Fruit fly (Drosophila melanogaster): ENCODE data around the gene D19B.

The D19B gene

DNA sequence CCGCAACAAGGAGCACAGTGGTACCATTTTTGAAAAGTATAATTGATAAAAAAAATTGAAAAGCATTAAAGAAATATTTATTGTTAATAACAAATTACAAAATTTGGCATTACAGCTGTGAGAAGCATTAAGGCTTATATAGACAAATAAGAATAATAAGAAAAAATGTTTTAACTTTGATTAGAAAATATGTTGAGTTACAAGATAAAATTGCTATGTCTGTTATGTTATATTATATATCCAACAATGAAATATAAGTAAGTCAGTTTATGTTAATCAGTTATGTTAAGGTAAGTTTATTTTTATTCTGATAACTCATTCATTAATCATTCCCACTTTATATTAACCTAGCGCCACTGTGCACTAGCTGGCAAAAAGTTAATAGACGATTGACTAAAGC is 24.9 kb downstream of the D19B start (continued):
- TF ChIP-seq Rfx (GFP tag; IDR thresholded peaks at IDR 0.05) (no peak), dysf (GFP tag; IDR thresholded peaks at IDR 0.05) (no peak), yki (optimal IDR thresholded peaks at IDR 0.05) (no peak), Oaz (GFP tag; IDR thresholded peaks at IDR 0.05) (no peak), TFAM (GFP tag; optimal IDR thresholded peaks at IDR 0.05) (no peak), Oli (tag; optimal IDR thresholded peaks at IDR 0.05) (no peak), hkb (optimal IDR thresholded peaks at IDR 0.05) (no peak), hkb (GFP tag; IDR thresholded peaks at IDR 0.05) (no peak), Rx (GFP tag; IDR thresholded peaks at IDR 0.05) (no peak), CG11504 (tag; optimal IDR thresholded peaks at IDR 0.05) (no peak), CG13624 (GFP tag; optimal IDR thresholded peaks at IDR 0.05) (no peak), CG11695 (GFP tag; IDR thresholded peaks at IDR 0.05) (no peak), CG4707 (GFP tag; optimal IDR thresholded peaks at IDR 0.05) (no peak), cas (GFP tag; IDR thresholded peaks at IDR 0.05) (no peak), GATAe (GFP tag; conservative IDR thresholded peaks at IDR 0.05) (no peak), CG6654 (GFP tag; optimal IDR thresholded peaks at IDR 0.05) (no peak), Hr39 (optimal IDR thresholded peaks at IDR 0.05) (no peak), CG43689 (GFP tag; IDR thresholded peaks at IDR 0.05) (no peak), tup (GFP tag; optimal IDR thresholded peaks at IDR 0.05) (no peak), fd96Cb (tag; optimal IDR thresholded peaks at IDR 0.05) (peak; percentile 1), otp (GFP tag; IDR thresholded peaks at IDR 0.05) (no peak), tgo (GFP tag; IDR thresholded peaks at IDR 0.05) (no peak), so (GFP tag; IDR thresholded peaks at IDR 0.05) (no peak), gcm (GFP tag; optimal IDR thresholded peaks at IDR 0.05) (no peak), wor (GFP tag; IDR thresholded peaks at IDR 0.05) (no peak), NFAT (GFP tag; IDR thresholded peaks at IDR 0.05) (no peak), maf-S (GFP tag; optimal IDR thresholded peaks at IDR 0.05) (no peak), Fer2 (tag; optimal IDR thresholded peaks at IDR 0.05) (no peak), E2f2 (GFP tag; IDR thresholded peaks at IDR 0.05) (no peak), p53 (GFP tag; optimal IDR thresholded peaks at IDR 0.05) (no peak), CG16779 (GFP tag; IDR thresholded peaks at IDR 0.05) (no peak), H2.0 (GFP tag; IDR thresholded peaks at IDR 0.05) (no peak), CG10147 (GFP tag; optimal IDR thresholded peaks at IDR 0.05) (no peak), CG11456 (GFP tag; IDR thresholded peaks at IDR 0.05) (no peak), sim (GFP tag; IDR thresholded peaks at IDR 0.05) (no peak), unpg (GFP tag; optimal IDR thresholded peaks at IDR 0.05) (no peak), Dek (tag; optimal IDR thresholded peaks at IDR 0.05) (no peak), H15 (GFP tag; IDR thresholded peaks at IDR 0.05) (no peak), hb (GFP tag; IDR thresholded peaks at IDR 0.05; ENCODE audit: partially characterized antibody) (no peak), chif (GFP tag; optimal IDR thresholded peaks at IDR 0.05) (no peak), CG7987 (GFP tag; optimal IDR thresholded peaks at IDR 0.05) (no peak), CG31441 (GFP tag; IDR thresholded peaks at IDR 0.05) (peak; percentile 59), CG10565 (GFP tag; optimal IDR thresholded peaks at IDR 0.05) (no peak), CG4424 (GFP tag; optimal IDR thresholded peaks at IDR 0.05) (peak; percentile 7), trem (tag; optimal IDR thresholded peaks at IDR 0.05) (peak; percentile 16), Dip3 (GFP tag; optimal IDR thresholded peaks at IDR 0.05) (no peak), Hmr (GFP tag; optimal IDR thresholded peaks at IDR 0.05) (no peak), CHES-1-like (GFP tag; optimal IDR thresholded peaks at IDR 0.05) (no peak), gem (tag; optimal IDR thresholded peaks at IDR 0.05) (peak; percentile 60), CG17568 (GFP tag; optimal IDR thresholded peaks at IDR 0.05) (no peak), esg (GFP tag; conservative IDR thresholded peaks at IDR 0.05) (no peak), Doc2 (GFP tag; IDR thresholded peaks at IDR 0.05) (no peak), lilli (GFP tag; optimal IDR thresholded peaks at IDR 0.05) (no peak), CG30020 (tag; optimal IDR thresholded peaks at IDR 0.05) (no peak)

Measured in whole organism, embryonic.